Worm (Caenorhabditis elegans) whole organism, mixed stage, embryonic: ENCODE results near the gene dmd-6.

Experiments used
- ceh-83 ChIP-seq: fragments of 200-800 bp; sonication (Bioruptor generic); optimal IDR thresholded peaks from 2 replicates; lab custom pipeline; 2018; ENCODE audit warnings: mild to moderate bottlenecking, missing genetic modification characterization, missing compliant biosample characterization
- elt-1 ChIP-seq: sonication (generic microtip); optimal IDR thresholded peaks from 2 replicates; lab custom pipeline; 2017; ENCODE audit warnings: missing genetic modification characterization, mild to moderate bottlenecking, missing compliant biosample characterization, antibody characterized with exemption, moderate library complexity, borderline replicate concordance; ENCODE audit not compliant: insufficient read depth
- elt-3 ChIP-seq: fragments of 150-350 bp; optimal IDR thresholded peaks from 2 replicates; lab custom pipeline; 2014; ENCODE audit warnings: missing biosample characterization, missing genetic modification characterization
- lin-13 ChIP-seq: fragments of 150-350 bp; optimal IDR thresholded peaks from 2 replicates; lab custom pipeline; 2014; ENCODE audit warnings: missing biosample characterization, missing genetic modification characterization
- lin-32 ChIP-seq: fragments of 200-800 bp; sonication (Bioruptor generic); optimal IDR thresholded peaks from 2 replicates; lab custom pipeline; 2018; ENCODE audit warnings: mild to moderate bottlenecking, missing genetic modification characterization, missing compliant biosample characterization
- lsy-2 ChIP-seq: fragments of 150-350 bp; optimal IDR thresholded peaks from 2 replicates; lab custom pipeline; 2014; ENCODE audit warnings: missing biosample characterization, missing genetic modification characterization
- nhr-12 ChIP-seq: fragments of 150-350 bp; optimal IDR thresholded peaks from 2 replicates; lab custom pipeline; 2014; ENCODE audit warnings: missing biosample characterization, missing genetic modification characterization
- nhr-2 ChIP-seq: fragments of 150-350 bp; optimal IDR thresholded peaks from 2 replicates; lab custom pipeline; 2014; ENCODE audit warnings: missing biosample characterization, missing genetic modification characterization
- nhr-237 ChIP-seq: fragments of 150-350 bp; optimal IDR thresholded peaks from 2 replicates; lab custom pipeline; 2014; ENCODE audit warnings: missing biosample characterization, missing genetic modification characterization
- nhr-76 ChIP-seq: sonication (generic microtip); optimal IDR thresholded peaks from 2 replicates; lab custom pipeline; 2017; ENCODE audit warnings: missing biosample characterization, missing genetic modification characterization
- sptf-1 ChIP-seq: sonication (generic microtip); optimal IDR thresholded peaks from 2 replicates; lab custom pipeline; 2017; ENCODE audit warnings: mild to moderate bottlenecking, missing genetic modification characterization, moderate library complexity, missing compliant biosample characterization
- unc-39 ChIP-seq: fragments of 150-350 bp; optimal IDR thresholded peaks from 2 replicates; lab custom pipeline; 2014; ENCODE audit warnings: missing biosample characterization, missing genetic modification characterization
- unc-62 ChIP-seq: fragments of 150-350 bp; optimal IDR thresholded peaks from 2 replicates; lab custom pipeline; 2014; ENCODE audit warnings: missing biosample characterization, missing genetic modification reagents, missing genetic modification characterization
- ztf-11 ChIP-seq: fragments of 150-350 bp; optimal IDR thresholded peaks from 2 replicates; lab custom pipeline; 2014; ENCODE audit warnings: missing biosample characterization, missing genetic modification characterization

DNA sequence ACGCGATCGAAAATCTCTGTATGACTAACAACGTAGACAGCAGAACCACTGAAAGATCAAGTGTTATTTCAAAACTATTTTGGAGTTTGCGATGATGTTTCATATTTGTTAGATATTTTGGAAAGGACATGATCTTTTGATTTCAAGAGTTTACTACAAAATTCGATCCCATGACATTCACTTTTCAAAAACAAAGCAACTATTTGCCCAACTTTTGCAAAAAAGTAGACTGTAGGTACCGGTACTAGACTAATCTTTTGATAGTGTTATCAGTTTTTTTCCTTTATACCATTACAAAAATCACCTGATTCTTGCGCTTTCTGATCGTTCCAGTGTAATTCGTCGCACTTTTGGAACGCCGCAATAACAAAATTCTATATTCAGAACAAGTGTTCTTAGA is 3.6 kb downstream of the dmd-6 start:
- no peak for TF ChIP-seq lin-32 (GFP tag; lab: Kevin White, UChicago)
- no peak for TF ChIP-seq ztf-11 (tag; lab: Kevin White, UChicago)
- TF ChIP-seq nhr-2 = no peak
- no peak for TF ChIP-seq ceh-83 (GFP tag; lab: Kevin White, UChicago)
- TF ChIP-seq unc-62 (GFP tag; lab: Kevin White, UChicago) = no peak
- no peak for TF ChIP-seq sptf-1 (tag; lab: Kevin White, UChicago)
- TF ChIP-seq elt-1 (tag; lab: Kevin White, UChicago) = no peak
- no peak for TF ChIP-seq lin-13 (tag; lab: Kevin White, UChicago)
- no peak for TF ChIP-seq elt-3 (tag; lab: Kevin White, UChicago)
- no peak for TF ChIP-seq nhr-76 (tag; lab: Kevin White, UChicago)
- TF ChIP-seq unc-39 (tag; lab: Kevin White, UChicago) = no peak
- TF ChIP-seq nhr-237 (tag; lab: Kevin White, UChicago) = no peak
- TF ChIP-seq lsy-2 (tag; lab: Kevin White, UChicago) = no peak
- no peak for TF ChIP-seq nhr-12 (tag; lab: Kevin White, UChicago)
